Fruit fly (Drosophila melanogaster) whole organism, embryonic: ENCODE results near the gene CG14915.

ENCODE experiments used
- ATbp ChIP-seq: fragments of 200-800 bp; sonication (Bioruptor generic); optimal IDR thresholded peaks from 2 replicates; lab custom pipeline; 2017; ENCODE audit warnings: missing biosample characterization, mild to moderate bottlenecking, missing genetic modification characterization, missing genetic modification reagents
- Aef1 ChIP-seq: fragments of 200-800 bp; sonication (Bioruptor generic); IDR thresholded peaks from 3 replicates; pipeline ENCODE4 v1.3.6; 2022; ENCODE audit warnings: missing biosample characterization, missing genetic modification characterization
- Antp ChIP-seq: fragments of 200-800 bp; sonication (Bioruptor generic); optimal IDR thresholded peaks from 3 replicates; lab custom pipeline; 2016; ENCODE audit warnings: missing biosample characterization, missing genetic modification characterization
- CG12299 ChIP-seq: fragments of 200-800 bp; sonication (Bioruptor generic); optimal IDR thresholded peaks from 2 replicates; lab custom pipeline; 2018; ENCODE audit warnings: missing biosample characterization, mild to moderate bottlenecking, missing genetic modification characterization
- CG12659 ChIP-seq: fragments of 200-800 bp; sonication (Bioruptor generic); optimal IDR thresholded peaks from 3 replicates; lab custom pipeline; 2017; ENCODE audit warnings: mild to moderate bottlenecking, missing biosample characterization, missing genetic modification reagents, missing genetic modification characterization
- CG15514 ChIP-seq: fragments of 200-800 bp; sonication (Bioruptor generic); optimal IDR thresholded peaks from 3 replicates; lab custom pipeline; 2017; ENCODE audit warnings: missing biosample characterization, missing genetic modification characterization, mild to moderate bottlenecking, moderate library complexity, missing genetic modification reagents
- CG16815 ChIP-seq: fragments of 200-800 bp; sonication (Bioruptor generic); optimal IDR thresholded peaks from 3 replicates; lab custom pipeline; 2017; ENCODE audit warnings: missing biosample characterization, mild to moderate bottlenecking, missing genetic modification characterization
- CG17829 ChIP-seq: fragments of 200-800 bp; optimal IDR thresholded peaks from 2 replicates; lab custom pipeline; 2019; ENCODE audit warnings: missing biosample characterization, mild to moderate bottlenecking, missing genetic modification characterization, moderate library complexity
- CG2712 ChIP-seq: fragments of 200-800 bp; optimal IDR thresholded peaks from 3 replicates; lab custom pipeline; 2019; ENCODE audit warnings: missing biosample characterization, mild to moderate bottlenecking, missing genetic modification characterization, moderate library complexity
- CG30403 ChIP-seq: fragments of 200-800 bp; sonication (Bioruptor generic); optimal IDR thresholded peaks from 3 replicates; lab custom pipeline; 2016; ENCODE audit warnings: missing biosample characterization, missing genetic modification characterization
- CG3995 ChIP-seq: fragments of 200-800 bp; sonication (Bioruptor generic); optimal IDR thresholded peaks from 3 replicates; lab custom pipeline; 2016; ENCODE audit warnings: missing biosample characterization, missing genetic modification characterization
- CG4328 ChIP-seq: fragments of 200-800 bp; sonication (Bioruptor generic); optimal IDR thresholded peaks from 3 replicates; lab custom pipeline; 2017; ENCODE audit warnings: missing biosample characterization, missing genetic modification reagents, missing genetic modification characterization
- CG6791 ChIP-seq: fragments of 200-800 bp; sonication (Bioruptor generic); IDR thresholded peaks from 3 replicates; pipeline ENCODE4 v1.3.6; 2022; ENCODE audit warnings: missing biosample characterization, missing genetic modification characterization; ENCODE audit not compliant: partially characterized antibody
- CG7372 ChIP-seq: fragments of 200-800 bp; sonication (Bioruptor generic); IDR thresholded peaks from 2 replicates; pipeline ENCODE4 v1.3.6; 2022; ENCODE audit warnings: missing biosample characterization, missing genetic modification characterization
- CG8290 ChIP-seq, 3 experiments: fragments of 200-800 bp; sonication (Bioruptor generic); optimal IDR thresholded peaks; 2 replicates each; lab custom pipeline; 2016 to 2019; ENCODE audit warnings: missing biosample characterization in 3 of 3, missing genetic modification characterization in 3 of 3, mild to moderate bottlenecking in 2 of 3, moderate library complexity in 1 of 3
- CG8944 ChIP-seq: fragments of 200-800 bp; sonication (Bioruptor generic); optimal IDR thresholded peaks from 3 replicates; lab custom pipeline; 2016; ENCODE audit warnings: missing biosample characterization, missing genetic modification characterization
- CG9797 ChIP-seq: fragments of 200-800 bp; sonication (Bioruptor generic); optimal IDR thresholded peaks from 3 replicates; lab custom pipeline; 2018; ENCODE audit warnings: missing biosample characterization, mild to moderate bottlenecking, missing genetic modification characterization
- CG9932 ChIP-seq: fragments of 200-800 bp; sonication (Bioruptor generic); IDR thresholded peaks from 2 replicates; pipeline ENCODE4 v1.3.6; 2022; ENCODE audit warnings: missing biosample characterization, missing genetic modification characterization
- CTCF ChIP-seq: fragments of 200-800 bp; sonication (Bioruptor generic); optimal IDR thresholded peaks from 2 replicates; lab custom pipeline; 2017; ENCODE audit warnings: missing biosample characterization, mild to moderate bottlenecking, missing genetic modification characterization, moderate library complexity
- CkIIα-i1 ChIP-seq: fragments of 200-800 bp; sonication (Bioruptor generic); IDR thresholded peaks from 2 replicates; pipeline ENCODE4 v1.3.6; 2022; ENCODE audit warnings: missing biosample characterization, missing genetic modification characterization
- D ChIP-seq, 2 experiments: fragments of 200-800 bp in 1 of 2; fragments of >200 bp in 1 of 2; sonication (Bioruptor generic) in 1 of 2; optimal IDR thresholded peaks; 2 replicates in 1 of 2; 3 replicates in 1 of 2; lab custom pipeline; 2017; ENCODE audit warnings: mild to moderate bottlenecking in 1 of 2, missing biosample characterization in 1 of 2, missing genetic modification characterization in 1 of 2, missing genetic modification reagents in 1 of 2
- Doc3 ChIP-seq: fragments of 200-800 bp; sonication (Bioruptor generic); IDR thresholded peaks from 3 replicates; pipeline ENCODE4 v1.3.6; 2022; ENCODE audit warnings: missing biosample characterization, missing genetic modification characterization; ENCODE audit not compliant: partially characterized antibody
- Drgx ChIP-seq: fragments of 200-800 bp; sonication (Bioruptor generic); IDR thresholded peaks from 2 replicates; pipeline ENCODE4 v1.3.6; 2022; ENCODE audit warnings: missing biosample characterization, missing genetic modification characterization
- Fer1 ChIP-seq: fragments of 200-800 bp; sonication (Bioruptor generic); optimal IDR thresholded peaks from 2 replicates; lab custom pipeline; 2017; ENCODE audit warnings: missing biosample characterization, mild to moderate bottlenecking, missing genetic modification characterization
- Hand ChIP-seq: fragments of 200-800 bp; sonication (Bioruptor generic); optimal IDR thresholded peaks from 2 replicates; lab custom pipeline; 2017; ENCODE audit warnings: mild to moderate bottlenecking, missing biosample characterization, missing genetic modification reagents, missing genetic modification characterization
- Hey ChIP-seq: fragments of 200-800 bp; sonication (Bioruptor generic); optimal IDR thresholded peaks from 3 replicates; lab custom pipeline; 2018; ENCODE audit warnings: missing biosample characterization, mild to moderate bottlenecking, missing genetic modification characterization
- Hmx ChIP-seq: fragments of 200-800 bp; sonication (Bioruptor generic); optimal IDR thresholded peaks from 2 replicates; lab custom pipeline; 2016; ENCODE audit warnings: missing biosample characterization, missing genetic modification characterization
- Jarid2 ChIP-seq: fragments of 200-800 bp; sonication (Bioruptor generic); optimal IDR thresholded peaks from 3 replicates; lab custom pipeline; 2017; ENCODE audit warnings: mild to moderate bottlenecking, missing biosample characterization, missing genetic modification reagents, missing genetic modification characterization
- Lim3 ChIP-seq: fragments of 200-800 bp; sonication (Bioruptor generic); IDR thresholded peaks from 2 replicates; pipeline ENCODE4 v1.3.6; 2022; ENCODE audit warnings: missing biosample characterization, missing genetic modification characterization
- Opbp ChIP-seq: fragments of 200-800 bp; sonication (Bioruptor generic); IDR thresholded peaks from 3 replicates; pipeline ENCODE4 v1.3.6; 2022; ENCODE audit warnings: missing biosample characterization, missing genetic modification characterization; ENCODE audit not compliant: partially characterized antibody
- Ptx1 ChIP-seq: fragments of 200-800 bp; sonication (Bioruptor generic); IDR thresholded peaks from 2 replicates; pipeline ENCODE4 v1.3.6; 2022; ENCODE audit warnings: missing biosample characterization, missing genetic modification characterization
- btn ChIP-seq: fragments of 200-800 bp; sonication (Bioruptor generic); optimal IDR thresholded peaks from 2 replicates; lab custom pipeline; 2016; ENCODE audit warnings: missing biosample characterization, missing genetic modification characterization
- chinmo ChIP-seq: fragments of 200-800 bp; sonication (Bioruptor generic); IDR thresholded peaks from 4 replicates; pipeline ENCODE4 v1.3.6; 2022; ENCODE audit warnings: missing biosample characterization, missing genetic modification characterization; ENCODE audit not compliant: partially characterized antibody
- dati ChIP-seq: fragments of 200-800 bp; sonication (Bioruptor generic); IDR thresholded peaks from 2 replicates; pipeline ENCODE4 v1.3.6; 2022; ENCODE audit warnings: missing biosample characterization, missing genetic modification characterization
- exex ChIP-seq: fragments of 200-800 bp; sonication (Bioruptor generic); optimal IDR thresholded peaks from 4 replicates; lab custom pipeline; 2018; ENCODE audit warnings: missing biosample characterization, mild to moderate bottlenecking, missing genetic modification characterization, moderate library complexity
- gsb ChIP-seq: fragments of 200-800 bp; sonication (Bioruptor generic); IDR thresholded peaks from 2 replicates; pipeline ENCODE4 v1.3.6; 2022; ENCODE audit warnings: missing biosample characterization, missing genetic modification characterization
- hbn ChIP-seq: fragments of 200-800 bp; sonication (Bioruptor generic); IDR thresholded peaks from 2 replicates; pipeline ENCODE4 v1.3.6; 2022; ENCODE audit warnings: missing biosample characterization, missing genetic modification characterization; ENCODE audit not compliant: partially characterized antibody
- kah ChIP-seq: fragments of 200-800 bp; sonication (Bioruptor generic); optimal IDR thresholded peaks from 2 replicates; lab custom pipeline; 2018; ENCODE audit warnings: missing biosample characterization, mild to moderate bottlenecking, missing genetic modification characterization
- kni ChIP-seq: fragments of 200-800 bp; sonication (Bioruptor generic); optimal IDR thresholded peaks from 3 replicates; lab custom pipeline; 2017; ENCODE audit warnings: mild to moderate bottlenecking, missing biosample characterization, missing genetic modification reagents, missing genetic modification characterization
- lmd ChIP-seq: fragments of 200-800 bp; sonication (Bioruptor generic); IDR thresholded peaks from 2 replicates; pipeline ENCODE4 v1.3.6; 2022; ENCODE audit warnings: missing biosample characterization, missing genetic modification characterization
- onecut ChIP-seq: fragments of 200-800 bp; sonication (Bioruptor generic); IDR thresholded peaks from 2 replicates; pipeline ENCODE4 v1.3.6; 2022; ENCODE audit warnings: missing biosample characterization, missing genetic modification characterization
- pan ChIP-seq, 4 experiments: fragments of >200 bp in 3 of 4; fragments of 200-800 bp in 1 of 4; sonication (Bioruptor generic) in 1 of 4; optimal IDR thresholded peaks in 3 of 4; IDR thresholded peaks in 1 of 4; 2 replicates each; pipeline versions ENCODE4 v1.3.6 to Lab custom; 2017 to 2022; ENCODE audit warnings: missing biosample characterization in 2 of 4, missing genetic modification characterization in 2 of 4, mixed read lengths in 1 of 4
- prd ChIP-seq, 3 experiments: fragments of >200 bp in 2 of 3; fragments of 200-800 bp in 1 of 3; sonication (Bioruptor generic) in 1 of 3; optimal IDR thresholded peaks in 2 of 3; IDR thresholded peaks in 1 of 3; 2 replicates in 2 of 3; 3 replicates in 1 of 3; pipeline versions ENCODE4 v1.3.6 to Lab custom; 2017 to 2022; ENCODE audit warnings: missing biosample characterization in 1 of 3, missing genetic modification characterization in 1 of 3
- sens ChIP-seq: fragments of 200-800 bp; sonication (Bioruptor generic); peaks from one replicate; lab custom pipeline; 2016; ENCODE audit warnings: missing biosample characterization, missing genetic modification characterization
- sr ChIP-seq: fragments of 200-800 bp; sonication (Bioruptor generic); IDR thresholded peaks from 3 replicates; pipeline ENCODE4 v1.3.6; 2022; ENCODE audit warnings: missing biosample characterization, missing genetic modification characterization
- tna ChIP-seq: fragments of 200-800 bp; sonication (Bioruptor generic); IDR thresholded peaks from 2 replicates; pipeline ENCODE4 v1.3.6; 2022; ENCODE audit warnings: missing biosample characterization, missing genetic modification characterization; ENCODE audit not compliant: partially characterized antibody
- vvl ChIP-seq: fragments of 200-800 bp; sonication (Bioruptor generic); IDR thresholded peaks from 2 replicates; pipeline ENCODE4 v1.3.6; 2022; ENCODE audit warnings: missing biosample characterization, missing genetic modification characterization
- zen ChIP-seq: fragments of 200-800 bp; sonication (Bioruptor generic); optimal IDR thresholded peaks from 3 replicates; lab custom pipeline; 2018; ENCODE audit warnings: missing biosample characterization, mild to moderate bottlenecking, missing genetic modification characterization, moderate library complexity

Gene CG14915

dm6 chr2L:11091111-11091510 is 20.3 kb downstream of the CG14915 start, which contains the start of gene Wdr59 (continued):
- TF ChIP-seq sens (peak; percentile 80), hbn (GFP tag; lab: Robert Waterston, UW) (peak; percentile 77), lmd (GFP tag; lab: Robert Waterston, UW) (peak; percentile 16; the same call in 1 of the 2 replicates), Jarid2 (GFP tag; lab: Kevin White, UChicago) (no peak), CG15514 (GFP tag; lab: Kevin White, UChicago) (peak; percentile 57), Antp (GFP tag; lab: Kevin White, UChicago) (no peak), CG8290 (GFP tag; optimal IDR thresholded peaks at IDR 0.05; lab: Kevin White, UChicago) (peak; percentile 28), CG8290 (tag; optimal IDR thresholded peaks at IDR 0.05; lab: Kevin White, UChicago) (no peak), Hmx (GFP tag; lab: Kevin White, UChicago) (peak; percentile 2), CG17829 (peak; percentile 66), dati (GFP tag; lab: Robert Waterston, UW) (no peak), CkIIα-i1 (GFP tag; lab: Robert Waterston, UW) (no peak), CG7372 (0 out of 2 replicates have a peak, but pooled peaks have one; percentile 10), pan (optimal IDR thresholded peaks at IDR 0.05; lab: Kevin White, UChicago) (no peak), pan (GFP tag; optimal IDR thresholded peaks at IDR 0.05 in 1 of 2, IDR thresholded peaks at IDR 0.05 in 1 of 2) (peak in 1 of 2 experiments; percentile 25), chinmo (GFP tag; lab: Robert Waterston, UW) (no peak), Opbp (GFP tag; lab: Robert Waterston, UW) (peak; percentile 25; the same call in 1 of the 3 replicates), CG12299 (tag; lab: Kevin White, UChicago) (no peak), Ptx1 (GFP tag; lab: Robert Waterston, UW) (0 out of 2 replicates have a peak, but pooled peaks have one; percentile 20), CG9932 (GFP tag; lab: Robert Waterston, UW) (peak; percentile 60; the same call in 1 of the 2 replicates), zen (tag; lab: Kevin White, UChicago) (peak; percentile 42), CG3995 (no peak), gsb (no peak), vvl (GFP tag; lab: Robert Waterston, UW) (peak; percentile 26; the same call in 1 of the 2 replicates), kah (GFP tag; lab: Kevin White, UChicago) (no peak), tna (no peak), ATbp (GFP tag; lab: Kevin White, UChicago) (no peak), kni (GFP tag; lab: Kevin White, UChicago) (no peak), CG6791 (GFP tag; lab: Robert Waterston, UW) (peak; percentile 48; the same call in 1 of the 3 replicates), Hey (no peak), Fer1 (GFP tag; lab: Kevin White, UChicago) (no peak), Hand (GFP tag; lab: Kevin White, UChicago) (no peak), onecut (GFP tag; lab: Robert Waterston, UW) (no peak), btn (GFP tag; lab: Kevin White, UChicago) (no peak), sr (no peak), Lim3 (GFP tag; lab: Robert Waterston, UW) (no peak), CG16815 (GFP tag; lab: Kevin White, UChicago) (peak; percentile 16), CG4328 (GFP tag; lab: Kevin White, UChicago) (no peak), CG12659 (GFP tag; lab: Kevin White, UChicago) (peak; percentile 20), CG30403 (GFP tag; lab: Kevin White, UChicago) (peak; percentile 59), Drgx (GFP tag; lab: Robert Waterston, UW) (no peak), exex (tag; lab: Kevin White, UChicago) (no peak), CG9797 (GFP tag; lab: Kevin White, UChicago) (no peak), D (optimal IDR thresholded peaks at IDR 0.05; lab: Kevin White, UChicago) (no peak), D (GFP tag; optimal IDR thresholded peaks at IDR 0.05; lab: Kevin White, UChicago) (no peak), Doc3 (GFP tag; lab: Robert Waterston, UW) (peak; percentile 76), CTCF (GFP tag; lab: Kevin White, UChicago) (no peak), Aef1 (GFP tag; lab: Robert Waterston, UW) (0 out of 3 replicates have a peak, but pooled peaks have one; percentile 19), CG8944 (GFP tag; lab: Kevin White, UChicago) (no peak), CG2712 (tag; lab: Kevin White, UChicago) (peak; percentile 72), prd (optimal IDR thresholded peaks at IDR 0.05; lab: Kevin White, UChicago) (no peak), prd (GFP tag; IDR thresholded peaks at IDR 0.05; lab: Robert Waterston, UW) (peak; percentile 59; the same call in 1 of the 3 replicates)
